Fruit fly (Drosophila melanogaster) whole organism, larva: ENCODE data around the gene CG40198.
A peak's percentile ranks its signal among the peaks of the same experiment; 100 is the strongest.
"Not testable (repeated sequence)": the region's sequence is repeated elsewhere in the genome, so short reads cannot be mapped to it uniquely, and the experiment has no call there.

Source experiments
- noc ChIP-seq: fragments of 200-800 bp; sonication (Bioruptor generic); optimal IDR thresholded peaks from 3 replicates; lab custom pipeline; 2019; ENCODE audit warnings: missing biosample characterization, mild to moderate bottlenecking, missing genetic modification characterization, moderate library complexity

CG40198 gene

dm6 chr3R:4162135-4162534 lies at the start of gene CG40198:
Gene CG40198 (minus strand): TSS chr3R:4162235.
- TF ChIP-seq noc, result no peak

dm6 chr3R:4211483-4211882 lies 49.4 kb upstream of the CG40198 start, which contains the start of gene aux:
Gene aux (plus strand): TSS chr3R:4211783.
- not testable (repeated sequence) for TF ChIP-seq noc

- TF ChIP-seq noc, result no peak
These were observed 35.0 kb upstream of the CG40198 start, which contains the start of gene beta-Man for dm6 chr3R:4197055-4197454. Gene beta-Man (plus strand): TSS chr3R:4197206.

- TF ChIP-seq noc, result no peak
These were observed 28.1 kb upstream of the CG40198 start, which contains the start of gene Dsk for dm6 chr3R:4190160-4190559. Gene Dsk (minus strand): TSS chr3R:4190260.

- peak; percentile 1 for TF ChIP-seq noc
These were observed 24.9 kb upstream of the CG40198 start for dm6 chr3R:4186820-4187540.

- TF ChIP-seq noc, result no peak
These were observed 18.6 kb upstream of the CG40198 start for dm6 chr3R:4180543-4181214.

- no peak for TF ChIP-seq noc
These were observed 16.9 kb upstream of the CG40198 start for dm6 chr3R:4178750-4179485.

dm6 chr3R:4176728-4177127 lies 14.7 kb upstream of the CG40198 start:
- TF ChIP-seq noc, result no peak

dm6 chr3R:4174975-4175374 lies 12.9 kb upstream of the CG40198 start:
- TF ChIP-seq noc, result no peak

dm6 chr3R:4174470-4174869 lies 12.4 kb upstream of the CG40198 start, which contains the start of gene CG12581:
Gene CG12581 (plus strand): TSS chr3R:4174632.
- TF ChIP-seq noc, result no peak

dm6 chr3R:4130281-4130863 lies 31.7 kb downstream of the CG40198 start:
- no peak for TF ChIP-seq noc

dm6 chr3R:4128337-4128736 lies 33.7 kb downstream of the CG40198 start:
- no peak for TF ChIP-seq noc

- no peak for TF ChIP-seq noc
These were observed 34.5 kb downstream of the CG40198 start for dm6 chr3R:4127505-4127904.

- not testable (repeated sequence) for TF ChIP-seq noc
These were observed 35.9 kb downstream of the CG40198 start, which contains the start of gene Gfat1 for dm6 chr3R:4126142-4126541. Gene Gfat1 (plus strand): TSS chr3R:4126442.
